Worm (Caenorhabditis elegans) whole organism, young adult: ENCODE results near the gene lnp-1.
A peak's percentile ranks its signal among the peaks of the same experiment; 100 is the strongest.

Source experiments
- B0035.1 ChIP-seq: sonication (generic microtip); optimal IDR thresholded peaks from 2 replicates; lab custom pipeline; 2016; ENCODE audit warnings: missing genetic modification characterization, mild to moderate bottlenecking, missing compliant biosample characterization, missing genotype, missing genetic modification reagents
- C06A6.2 ChIP-seq: fragments of 200-800 bp; sonication (Bioruptor generic); conservative IDR thresholded peaks from 2 replicates; pipeline ENCODE4 v1.3.6; 2022; ENCODE audit warnings: missing genetic modification characterization, missing compliant biosample characterization
- C17E4.6 ChIP-seq: fragments of 200-800 bp; sonication (Bioruptor generic); IDR thresholded peaks from 2 replicates; pipeline ENCODE4 v1.3.6; 2022; ENCODE audit warnings: missing genetic modification reagents, missing genetic modification characterization, missing compliant biosample characterization
- F37B4.10 ChIP-seq: fragments of 200-800 bp; sonication (Bioruptor generic); IDR thresholded peaks from 2 replicates; pipeline ENCODE4 v1.3.6; 2022; ENCODE audit warnings: missing genetic modification characterization, missing compliant biosample characterization
- F57A8.1 ChIP-seq: fragments of 200-800 bp; sonication (Bioruptor generic); optimal IDR thresholded peaks from 2 replicates; lab custom pipeline; 2018; ENCODE audit warnings: mild to moderate bottlenecking, missing genetic modification characterization, moderate library complexity, missing compliant biosample characterization
- Y56A3A.18 ChIP-seq: fragments of 200-800 bp; sonication (Bioruptor generic); IDR thresholded peaks from 2 replicates; pipeline ENCODE4 v1.3.6; 2022; ENCODE audit warnings: missing genetic modification reagents, missing genetic modification characterization, missing compliant biosample characterization
- Y67H2A.10 ChIP-seq: fragments of 200-800 bp; sonication (Bioruptor generic); conservative IDR thresholded peaks from 2 replicates; pipeline ENCODE4 v1.3.6; 2022; ENCODE audit warnings: missing genetic modification reagents, missing genetic modification characterization, missing compliant biosample characterization
- Y79H2A.3 ChIP-seq: fragments of 200-800 bp; sonication (Bioruptor generic); conservative IDR thresholded peaks from 2 replicates; pipeline ENCODE4 v1.3.6; 2022; ENCODE audit warnings: missing genetic modification reagents, missing genetic modification characterization, missing compliant biosample characterization
- ZK185.1 ChIP-seq: sonication (generic microtip); optimal IDR thresholded peaks from 2 replicates; lab custom pipeline; 2016; ENCODE audit warnings: mild to moderate bottlenecking, missing genetic modification characterization, missing compliant biosample characterization; ENCODE audit not compliant: poor library complexity, severe bottlenecking
- ama-1 ChIP-seq, 3 experiments: fragments of 150-350 bp in 1 of 3; sonication (generic microtip) in 2 of 3; optimal IDR thresholded peaks; 2 replicates each; lab custom pipeline; 2014 to 2018; ENCODE audit warnings: missing biosample characterization in 2 of 3, missing genetic modification characterization in 2 of 3, missing genetic modification reagents in 2 of 3
- athp-1 ChIP-seq: sonication (generic microtip); optimal IDR thresholded peaks from 2 replicates; lab custom pipeline; 2017; ENCODE audit warnings: mild to moderate bottlenecking, missing genetic modification characterization, missing compliant biosample characterization
- ccch-3 ChIP-seq: fragments of 200-800 bp; sonication (Bioruptor generic); optimal IDR thresholded peaks from 2 replicates; lab custom pipeline; 2018; ENCODE audit warnings: mild to moderate bottlenecking, missing genetic modification characterization, missing compliant biosample characterization
- cebp-1 ChIP-seq, 2 experiments: fragments of 200-800 bp in 1 of 2; sonication (Bioruptor generic) in 1 of 2; sonication (generic microtip) in 1 of 2; IDR thresholded peaks in 1 of 2; optimal IDR thresholded peaks in 1 of 2; 2 replicates each; pipeline versions ENCODE4 v1.3.6 to Lab custom; 2017 to 2022; ENCODE audit warnings: missing compliant biosample characterization in 2 of 2, missing genetic modification characterization in 2 of 2, mild to moderate bottlenecking in 1 of 2, missing genetic modification reagents in 1 of 2, moderate library complexity in 1 of 2
- cebp-2 ChIP-seq: fragments of 200-800 bp; sonication (Bioruptor generic); IDR thresholded peaks from 2 replicates; pipeline ENCODE4 v1.3.6; 2022; ENCODE audit warnings: missing genetic modification characterization, missing compliant biosample characterization
- ceh-100 ChIP-seq: fragments of 200-800 bp; sonication (Bioruptor generic); IDR thresholded peaks from 2 replicates; pipeline ENCODE4 v1.3.6; 2022; ENCODE audit warnings: missing genetic modification reagents, missing genetic modification characterization, missing compliant biosample characterization
- ceh-79 ChIP-seq: sonication (generic microtip); optimal IDR thresholded peaks from 2 replicates; lab custom pipeline; 2017; ENCODE audit warnings: mild to moderate bottlenecking, missing genetic modification characterization, missing compliant biosample characterization
- dox-1 ChIP-seq: fragments of 200-800 bp; sonication (Bioruptor generic); IDR thresholded peaks from 2 replicates; pipeline ENCODE4 v1.3.6; 2022; ENCODE audit warnings: missing genetic modification reagents, missing genetic modification characterization, missing compliant biosample characterization
- dpl-1 ChIP-seq: fragments of 150-350 bp; optimal IDR thresholded peaks from 2 replicates; lab custom pipeline; 2014; ENCODE audit warnings: missing biosample characterization, missing genetic modification reagents, missing genetic modification characterization
- efl-1 ChIP-seq: fragments of 150-350 bp; optimal IDR thresholded peaks from 2 replicates; lab custom pipeline; 2014; ENCODE audit warnings: missing biosample characterization, missing genetic modification reagents, missing genetic modification characterization
- hmg-1.2 ChIP-seq: fragments of 200-800 bp; sonication (Bioruptor generic); IDR thresholded peaks from 2 replicates; pipeline ENCODE4 v1.3.6; 2022; ENCODE audit warnings: missing genetic modification reagents, missing genetic modification characterization, missing compliant biosample characterization
- hsf-1 ChIP-seq: fragments of 200-800 bp; sonication (Bioruptor generic); IDR thresholded peaks from 2 replicates; pipeline ENCODE4 v1.3.6; 2022; ENCODE audit warnings: missing genetic modification reagents, missing genetic modification characterization, missing compliant biosample characterization
- lsl-1 ChIP-seq: fragments of 200-800 bp; sonication (Bioruptor generic); optimal IDR thresholded peaks from 2 replicates; lab custom pipeline; 2018; ENCODE audit warnings: mild to moderate bottlenecking, missing genetic modification characterization, moderate library complexity, missing compliant biosample characterization
- madf-3 ChIP-seq: fragments of 200-800 bp; sonication (Bioruptor generic); IDR thresholded peaks from 2 replicates; pipeline ENCODE4 v1.3.6; 2022; ENCODE audit warnings: missing genetic modification reagents, missing genetic modification characterization, missing compliant biosample characterization
- madf-8 ChIP-seq: fragments of 200-800 bp; sonication (Bioruptor generic); conservative IDR thresholded peaks from 2 replicates; pipeline ENCODE4 v1.3.6; 2022; ENCODE audit warnings: missing genetic modification reagents, missing genetic modification characterization, missing compliant biosample characterization
- nhr-80 ChIP-seq: sonication (generic microtip); optimal IDR thresholded peaks from 2 replicates; lab custom pipeline; 2016; ENCODE audit warnings: missing genetic modification characterization, missing compliant biosample characterization
- rpc-1 ChIP-seq, 2 experiments: fragments of 150-350 bp in 1 of 2; sonication (generic microtip) in 1 of 2; optimal IDR thresholded peaks; 2 replicates each; lab custom pipeline; 2014 to 2018; ENCODE audit warnings: missing biosample characterization in 1 of 2, missing genetic modification characterization in 1 of 2, missing genetic modification reagents in 1 of 2, missing genotype in 1 of 2
- zfh-2 ChIP-seq: fragments of 200-800 bp; sonication (Bioruptor generic); conservative IDR thresholded peaks from 2 replicates; pipeline ENCODE4 v1.3.6; 2022; ENCODE audit warnings: missing genetic modification reagents, missing genetic modification characterization, missing compliant biosample characterization
- ztf-22 ChIP-seq: fragments of 200-800 bp; sonication (Bioruptor generic); optimal IDR thresholded peaks from 2 replicates; lab custom pipeline; 2018; ENCODE audit warnings: mild to moderate bottlenecking, missing genetic modification characterization, moderate library complexity, missing compliant biosample characterization

The lnp-1 gene

DNA sequence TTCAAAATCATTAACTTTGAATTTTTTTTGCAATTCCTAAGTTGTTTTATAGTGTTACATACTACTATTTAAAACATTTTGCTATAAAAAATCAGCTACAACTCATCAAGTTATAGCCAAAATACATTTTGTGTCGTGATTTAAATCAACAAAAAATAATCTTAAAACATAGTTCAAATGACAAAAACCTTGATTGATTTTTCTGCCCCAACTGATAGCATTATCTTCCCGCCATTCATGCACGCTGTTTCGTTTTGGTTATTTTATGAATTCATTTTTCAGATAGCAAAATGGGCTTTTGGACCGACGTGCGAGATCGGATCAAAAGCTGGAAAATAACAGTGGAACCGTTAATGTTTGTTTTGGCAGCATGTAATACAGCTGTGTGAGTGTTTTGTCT lies 43.5 kb downstream of the lnp-1 start, which contains the start of gene slcr-46.1:
Gene slcr-46.1 (plus strand): TSS at position 274 of the 400 bp plus-strand sequence.
- TF ChIP-seq dpl-1 (GFP tag; lab: Kevin White, UChicago) (no peak), nhr-80 (peak; percentile 60)
- TF ChIP-seq, all 124 proteins: peak for 1

- no peak for TF ChIP-seq dox-1 (GFP tag; lab: Robert Waterston, UW)
- TF ChIP-seq ccch-3 (GFP tag; lab: Kevin White, UChicago): no peak
- no peak for TF ChIP-seq madf-3 (GFP tag; lab: Robert Waterston, UW)
- TF ChIP-seq B0035.1 (tag; lab: Kevin White, UChicago): no peak
- no peak for TF ChIP-seq efl-1 (GFP tag; lab: Kevin White, UChicago)
- TF ChIP-seq zfh-2: no peak
- no peak for TF ChIP-seq Y56A3A.18
- no peak for TF ChIP-seq ZK185.1
- no peak for TF ChIP-seq ceh-100 (GFP tag; lab: Robert Waterston, UW)
- no peak for TF ChIP-seq cebp-2
- TF ChIP-seq lsl-1 (GFP tag; lab: Kevin White, UChicago): no peak
- no peak for TF ChIP-seq Y79H2A.3 (GFP tag; lab: Robert Waterston, UW)
- no peak for TF ChIP-seq madf-8 (GFP tag; lab: Robert Waterston, UW)
- TF ChIP-seq ztf-22 (GFP tag; lab: Kevin White, UChicago): no peak
- no peak for TF ChIP-seq hsf-1
- TF ChIP-seq F37B4.10 (GFP tag; lab: Robert Waterston, UW): no peak
- TF ChIP-seq F57A8.1 (GFP tag; lab: Kevin White, UChicago): no peak
- no peak for TF ChIP-seq athp-1 (tag; lab: Kevin White, UChicago)
- TF ChIP-seq rpc-1 (optimal IDR thresholded peaks at IDR 0.05; lab: Kevin White, UChicago): no peak
- TF ChIP-seq rpc-1 (tag; optimal IDR thresholded peaks at IDR 0.05; lab: Kevin White, UChicago): no peak
Observed at ce11 chrX:4635643-4636042, 47.1 kb downstream of the lnp-1 start.

DNA sequence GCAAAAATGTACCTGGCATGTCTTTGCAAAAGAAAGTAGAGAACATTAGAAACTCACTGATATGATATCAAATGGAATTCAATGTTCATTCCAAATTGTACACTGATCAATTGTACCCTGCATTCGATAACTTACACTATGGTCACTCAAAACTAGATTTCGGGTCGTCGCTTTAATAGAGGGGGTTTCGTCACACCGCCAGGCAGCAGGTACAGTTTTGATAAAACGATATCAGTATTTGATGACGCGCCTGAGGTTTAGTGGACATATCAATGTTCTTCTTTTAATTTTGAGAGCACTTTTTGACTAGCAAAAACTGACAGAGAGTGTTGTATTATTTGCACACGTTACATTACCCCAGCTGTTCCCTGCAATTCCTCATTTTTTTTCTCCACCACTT lies 47.6 kb downstream of the lnp-1 start:
- TF ChIP-seq nhr-80 (peak; percentile 66), ceh-79 (no peak), ama-1 (optimal IDR thresholded peaks at IDR 0.05; lab: Kevin White, UChicago) (no peak), ama-1 (GFP tag; optimal IDR thresholded peaks at IDR 0.05; lab: Kevin White, UChicago) (no peak)
- TF ChIP-seq, all 124 proteins: peak for 1

DNA sequence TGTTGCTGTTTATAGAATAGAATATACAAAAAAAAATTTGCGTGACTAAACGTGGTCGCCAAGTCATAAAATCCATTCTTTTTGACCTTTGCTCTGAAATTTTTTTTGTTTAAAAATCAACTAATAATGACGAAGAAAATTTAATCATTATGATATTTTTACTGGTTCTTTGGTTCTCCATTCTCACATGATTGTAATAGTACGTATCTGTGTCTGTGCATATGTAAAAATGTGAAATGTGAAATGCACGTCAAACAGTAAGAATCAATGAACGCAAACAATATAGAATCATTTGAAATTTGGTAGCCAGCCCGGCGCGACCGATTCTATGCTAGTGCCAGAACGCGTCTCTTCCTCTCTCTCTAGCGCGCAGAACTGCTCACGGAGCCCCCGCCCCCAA lies 48.3 kb downstream of the lnp-1 start, which contains the start of gene hosl-1:
Gene hosl-1 (plus strand): TSS at position 301 of the 400 bp plus-strand sequence.
- TF ChIP-seq cebp-1 (GFP tag; IDR thresholded peaks at IDR 0.05; lab: Robert Waterston, UW) (no peak), cebp-1 (tag; optimal IDR thresholded peaks at IDR 0.05; lab: Kevin White, UChicago) (no peak), zfh-2 (peak; percentile 48; the same call in 1 of the 2 replicates), B0035.1 (tag; lab: Kevin White, UChicago) (no peak), Y67H2A.10 (GFP tag; lab: Robert Waterston, UW) (no peak), C06A6.2 (no peak), hmg-1.2 (no peak), C17E4.6 (no peak)
